Fruit fly (Drosophila melanogaster) S2 (cell line): ENCODE results near the gene CG33965.

Source experiments
- CG8478 ChIP-seq: fragments of >200 bp; optimal IDR thresholded peaks from 2 replicates; lab custom pipeline; 2018
- CTCF ChIP-seq, 2 experiments: fragments of >200 bp; optimal IDR thresholded peaks; 2 replicates each; lab custom pipeline; 2018

DNA sequence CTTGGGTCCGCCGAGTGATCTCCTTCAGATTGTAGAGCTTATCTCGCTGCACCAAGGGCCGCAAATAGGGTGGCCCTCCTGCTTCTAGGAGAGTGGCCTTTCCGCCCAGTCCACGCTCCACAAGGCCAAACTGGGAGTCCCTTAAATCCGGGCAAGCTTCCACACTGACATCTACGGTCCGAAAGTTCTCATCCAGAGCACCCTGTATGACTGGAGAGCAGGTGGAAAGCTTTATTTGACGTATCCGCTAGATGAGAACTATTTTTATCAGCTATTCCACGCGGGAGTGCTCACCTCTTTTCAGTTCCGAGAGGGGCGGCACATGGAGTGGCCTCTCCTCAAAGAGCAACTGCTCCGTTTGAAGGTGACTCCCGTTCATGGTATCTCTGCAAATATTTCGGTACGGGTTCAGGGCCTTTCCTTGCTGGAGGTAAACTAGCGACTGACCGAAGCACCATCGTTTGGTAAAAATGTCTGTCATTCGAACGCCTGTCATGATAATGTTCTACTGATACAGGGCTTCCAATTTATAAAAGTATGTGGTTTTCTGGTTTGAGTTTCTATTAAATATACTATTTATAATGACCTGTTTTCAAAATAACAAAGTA is 30.0 kb upstream of the CG33965 start, which contains the start of gene meep:
- TF ChIP-seq CG8478 (lab: Kevin White, UChicago) (no peak), CTCF (optimal IDR thresholded peaks at IDR 0.05; lab: Kevin White, UChicago) (no peak)
